Worm (Caenorhabditis elegans) whole organism, L1 larva: Measurements from ENCODE around the gene ZK856.7.
A peak's percentile ranks its signal among the peaks of the same experiment; 100 is the strongest.

Source experiments
- C34B4.2 ChIP-seq: sonication (generic microtip); optimal IDR thresholded peaks from 2 replicates; lab custom pipeline; 2017; ENCODE audit warnings: mild to moderate bottlenecking, missing genetic modification characterization, missing compliant biosample characterization
- F16B12.6 ChIP-seq: fragments of 150-350 bp; optimal IDR thresholded peaks from 2 replicates; lab custom pipeline; 2014; ENCODE audit warnings: missing biosample characterization, missing genetic modification characterization
- aly-2 ChIP-seq: fragments of 150-350 bp; optimal IDR thresholded peaks from 2 replicates; lab custom pipeline; 2014; ENCODE audit warnings: missing biosample characterization, missing genetic modification characterization
- ama-1 ChIP-seq: fragments of 150-350 bp; optimal IDR thresholded peaks from 2 replicates; lab custom pipeline; 2014
- ceh-63 ChIP-seq: fragments of 200-800 bp; sonication (Bioruptor generic); optimal IDR thresholded peaks from 2 replicates; lab custom pipeline; 2018; ENCODE audit warnings: mild to moderate bottlenecking, missing genetic modification characterization, missing compliant biosample characterization
- ceh-8 ChIP-seq: fragments of 200-800 bp; sonication (Bioruptor generic); optimal IDR thresholded peaks from 2 replicates; lab custom pipeline; 2018; ENCODE audit warnings: mild to moderate bottlenecking, missing genetic modification characterization, moderate library complexity, missing compliant biosample characterization
- ceh-90 ChIP-seq: sonication (generic microtip); optimal IDR thresholded peaks from 2 replicates; lab custom pipeline; 2016; ENCODE audit warnings: missing genetic modification characterization, missing compliant biosample characterization
- ces-1 ChIP-seq: fragments of 150-350 bp; optimal IDR thresholded peaks from 2 replicates; lab custom pipeline; 2014; ENCODE audit warnings: missing biosample characterization, missing genetic modification reagents, missing genetic modification characterization
- dpl-1 ChIP-seq, 3 experiments: fragments of 150-350 bp in 2 of 3; sonication (generic microtip) in 1 of 3; optimal IDR thresholded peaks; 2 replicates each; lab custom pipeline; 2014 to 2017; ENCODE audit warnings: missing biosample characterization in 3 of 3, missing genetic modification characterization in 3 of 3, missing genetic modification reagents in 3 of 3
- dsc-1 ChIP-seq: sonication (generic microtip); optimal IDR thresholded peaks from 2 replicates; lab custom pipeline; 2016; ENCODE audit warnings: mild to moderate bottlenecking, missing genetic modification characterization, missing compliant biosample characterization
- efl-1 ChIP-seq, 4 experiments: fragments of 150-350 bp; optimal IDR thresholded peaks in 3 of 4; peaks in 1 of 4; 1 replicate in 1 of 4; 2 replicates in 3 of 4; lab custom pipeline; 2014; ENCODE audit warnings: missing biosample characterization in 2 of 4, missing genetic modification characterization in 2 of 4, missing genetic modification reagents in 2 of 4
- efl-3 ChIP-seq: fragments of 200-800 bp; sonication (Bioruptor generic); optimal IDR thresholded peaks from 2 replicates; lab custom pipeline; 2018; ENCODE audit warnings: mild to moderate bottlenecking, missing genetic modification characterization, missing compliant biosample characterization
- egl-13 ChIP-seq: sonication (generic microtip); optimal IDR thresholded peaks from 2 replicates; lab custom pipeline; 2016; ENCODE audit warnings: missing genotype, missing genetic modification reagents, missing genetic modification characterization, missing compliant biosample characterization
- elt-3 ChIP-seq, 6 experiments: fragments of 150-350 bp in 1 of 6; sonication (generic microtip); optimal IDR thresholded peaks; 2 replicates each; lab custom pipeline; 2017 to 2018; ENCODE audit warnings: missing biosample characterization in 6 of 6, missing genetic modification characterization in 6 of 6, inconsistent platforms in 1 of 6
- ets-5 ChIP-seq: fragments of 200-800 bp; sonication (Bioruptor generic); IDR thresholded peaks from 2 replicates; pipeline ENCODE4 v1.3.6; 2022; ENCODE audit warnings: missing genetic modification characterization, missing compliant biosample characterization
- fkh-10 ChIP-seq: sonication (generic microtip); optimal IDR thresholded peaks from 2 replicates; lab custom pipeline; 2017; ENCODE audit warnings: missing biosample characterization, missing genetic modification reagents, missing genetic modification characterization
- fkh-4 ChIP-seq: sonication (generic microtip); optimal IDR thresholded peaks from 2 replicates; lab custom pipeline; 2016; ENCODE audit warnings: missing compliant biosample characterization, missing genetic modification characterization, borderline replicate concordance
- fos-1 ChIP-seq: fragments of 150-350 bp; optimal IDR thresholded peaks from 2 replicates; lab custom pipeline; 2014; ENCODE audit warnings: missing biosample characterization, missing genetic modification characterization
- grh-1 ChIP-seq: fragments of 200-800 bp; sonication (Bioruptor generic); IDR thresholded peaks from 2 replicates; pipeline ENCODE4 v1.3.6; 2022; ENCODE audit warnings: missing genetic modification reagents, missing genetic modification characterization, missing compliant biosample characterization
- hlh-4 ChIP-seq: sonication (generic microtip); optimal IDR thresholded peaks from 2 replicates; lab custom pipeline; 2016; ENCODE audit warnings: mild to moderate bottlenecking, missing genetic modification characterization, missing compliant biosample characterization
- hpl-2 ChIP-seq: fragments of 150-350 bp; optimal IDR thresholded peaks from 2 replicates; lab custom pipeline; 2014; ENCODE audit warnings: missing biosample characterization, missing genetic modification reagents, missing genetic modification characterization
- irx-1 ChIP-seq: sonication (generic microtip); optimal IDR thresholded peaks from 2 replicates; lab custom pipeline; 2016; ENCODE audit warnings: missing genetic modification characterization, missing compliant biosample characterization
- isw-1 ChIP-seq: fragments of 200-800 bp; sonication (Bioruptor generic); IDR thresholded peaks from 2 replicates; pipeline ENCODE4 v1.3.6; 2022; ENCODE audit warnings: missing genetic modification characterization, missing compliant biosample characterization
- jun-1 ChIP-seq: fragments of 150-350 bp; optimal IDR thresholded peaks from 2 replicates; lab custom pipeline; 2014; ENCODE audit warnings: missing biosample characterization, missing genetic modification reagents, missing genetic modification characterization
- lin-13 ChIP-seq: fragments of 150-350 bp; optimal IDR thresholded peaks from 2 replicates; lab custom pipeline; 2014; ENCODE audit warnings: missing biosample characterization, missing genetic modification reagents, missing genetic modification characterization
- lin-15B ChIP-seq: fragments of 150-350 bp; sonication (generic microtip); optimal IDR thresholded peaks from 3 replicates; lab custom pipeline; 2014; ENCODE audit warnings: missing biosample characterization, missing genetic modification characterization
- lin-35 ChIP-seq, 2 experiments: fragments of 150-350 bp; optimal IDR thresholded peaks; 2 replicates each; lab custom pipeline; 2014; ENCODE audit warnings: missing biosample characterization in 2 of 2, missing genetic modification characterization in 2 of 2, missing genetic modification reagents in 2 of 2
- lin-39 ChIP-seq: fragments of 150-350 bp; optimal IDR thresholded peaks from 2 replicates; lab custom pipeline; 2014; ENCODE audit warnings: missing biosample characterization, missing genetic modification reagents, missing genetic modification characterization
- lir-3 ChIP-seq: sonication (generic microtip); optimal IDR thresholded peaks from 2 replicates; lab custom pipeline; 2016; ENCODE audit warnings: mild to moderate bottlenecking, missing genetic modification characterization, moderate library complexity, missing compliant biosample characterization; ENCODE audit not compliant: poor library complexity
- mab-9 ChIP-seq: fragments of 200-800 bp; sonication (Bioruptor generic); IDR thresholded peaks from 2 replicates; pipeline ENCODE4 v1.3.6; 2022; ENCODE audit warnings: missing genetic modification reagents, missing genetic modification characterization, missing compliant biosample characterization
- mdl-1 ChIP-seq, 2 experiments: fragments of 150-350 bp; optimal IDR thresholded peaks; 2 replicates each; lab custom pipeline; 2014 to 2017; ENCODE audit warnings: missing biosample characterization in 2 of 2, missing genetic modification characterization in 2 of 2, inconsistent platforms in 1 of 2
- mep-1 ChIP-seq: fragments of 150-350 bp; optimal IDR thresholded peaks from 2 replicates; lab custom pipeline; 2014; ENCODE audit warnings: missing biosample characterization, missing genetic modification characterization
- nhr-11 ChIP-seq: fragments of 150-350 bp; optimal IDR thresholded peaks from 2 replicates; lab custom pipeline; 2014; ENCODE audit warnings: missing biosample characterization, missing genetic modification characterization
- nhr-47 ChIP-seq: sonication (generic microtip); optimal IDR thresholded peaks from 2 replicates; lab custom pipeline; 2016; ENCODE audit warnings: mild to moderate bottlenecking, missing genetic modification characterization, moderate library complexity, missing compliant biosample characterization
- nhr-71 ChIP-seq: sonication (generic microtip); optimal IDR thresholded peaks from 2 replicates; lab custom pipeline; 2016; ENCODE audit warnings: mild to moderate bottlenecking, missing genetic modification characterization, moderate library complexity, missing compliant biosample characterization
- nhr-76 ChIP-seq: sonication (generic microtip); optimal IDR thresholded peaks from 2 replicates; lab custom pipeline; 2017; ENCODE audit warnings: missing biosample characterization, missing genetic modification characterization
- nhr-85 ChIP-seq: sonication (generic microtip); peaks from one replicate; lab custom pipeline; 2016; ENCODE audit warnings: missing genetic modification characterization, inconsistent platforms, missing compliant biosample characterization
- nhr-90 ChIP-seq: sonication (generic microtip); optimal IDR thresholded peaks from 2 replicates; lab custom pipeline; 2016; ENCODE audit warnings: mild to moderate bottlenecking, missing genetic modification characterization, missing compliant biosample characterization; ENCODE audit not compliant: poor library complexity
- rnt-1 ChIP-seq: sonication (generic microtip); optimal IDR thresholded peaks from 2 replicates; lab custom pipeline; 2016; ENCODE audit warnings: mild to moderate bottlenecking, missing genetic modification characterization, moderate library complexity, missing compliant biosample characterization
- skn-1 ChIP-seq: fragments of 150-350 bp; optimal IDR thresholded peaks from 2 replicates; lab custom pipeline; 2014; ENCODE audit warnings: missing biosample characterization, missing genetic modification characterization
- snpc-4 ChIP-seq: fragments of 150-350 bp; optimal IDR thresholded peaks from 2 replicates; lab custom pipeline; 2014; ENCODE audit warnings: missing biosample characterization, missing genetic modification characterization
- snu-23 ChIP-seq: sonication (generic microtip); optimal IDR thresholded peaks from 2 replicates; lab custom pipeline; 2016; ENCODE audit warnings: missing genetic modification characterization, missing compliant biosample characterization
- sptf-1 ChIP-seq: fragments of 150-350 bp; optimal IDR thresholded peaks from 2 replicates; lab custom pipeline; 2014; ENCODE audit warnings: missing biosample characterization, missing genetic modification characterization
- swsn-7 ChIP-seq: sonication (generic microtip); optimal IDR thresholded peaks from 2 replicates; lab custom pipeline; 2016; ENCODE audit warnings: missing genetic modification characterization, missing compliant biosample characterization
- tbx-2 ChIP-seq: sonication (generic microtip); optimal IDR thresholded peaks from 2 replicates; lab custom pipeline; 2016; ENCODE audit warnings: missing genetic modification characterization, missing compliant biosample characterization
- tlp-1 ChIP-seq: fragments of 150-350 bp; optimal IDR thresholded peaks from 2 replicates; lab custom pipeline; 2014; ENCODE audit warnings: missing biosample characterization, missing genetic modification characterization
- unc-130 ChIP-seq: fragments of 150-350 bp; optimal IDR thresholded peaks from 2 replicates; lab custom pipeline; 2017; ENCODE audit warnings: missing biosample characterization, missing genetic modification characterization, inconsistent platforms
- unc-30 ChIP-seq: sonication (generic microtip); optimal IDR thresholded peaks from 2 replicates; lab custom pipeline; 2017; ENCODE audit warnings: missing biosample characterization, missing genetic modification characterization
- unc-62 ChIP-seq: fragments of 150-350 bp; optimal IDR thresholded peaks from 2 replicates; lab custom pipeline; 2014; ENCODE audit warnings: missing biosample characterization, missing genetic modification reagents, missing genetic modification characterization
- unc-86 ChIP-seq: sonication (generic microtip); optimal IDR thresholded peaks from 2 replicates; lab custom pipeline; 2016; ENCODE audit warnings: missing genetic modification characterization, missing compliant biosample characterization
- unc-98 ChIP-seq: fragments of 200-800 bp; sonication (Bioruptor generic); IDR thresholded peaks from 2 replicates; pipeline ENCODE4 v1.3.6; 2022; ENCODE audit warnings: missing genetic modification characterization, missing compliant biosample characterization
- vab-15 ChIP-seq: sonication (generic microtip); optimal IDR thresholded peaks from 2 replicates; lab custom pipeline; 2017; ENCODE audit warnings: missing genotype, mild to moderate bottlenecking, missing genetic modification characterization, missing compliant biosample characterization
- zip-4 ChIP-seq: fragments of 200-800 bp; sonication (Bioruptor generic); optimal IDR thresholded peaks from 2 replicates; lab custom pipeline; 2018; ENCODE audit warnings: mild to moderate bottlenecking, missing genetic modification characterization, moderate library complexity, missing compliant biosample characterization

ZK856.7 gene

ce11 chrV:10178166-10178565 lies 23.7 kb upstream of the ZK856.7 start (continued):
- TF ChIP-seq skn-1 (tag; lab: Kevin White, UChicago) = peak; percentile 34
- peak; percentile 29 for TF ChIP-seq rnt-1 (tag; lab: Kevin White, UChicago)
- TF ChIP-seq unc-130 (tag; lab: Kevin White, UChicago) = peak; percentile 39
- no peak for TF ChIP-seq ets-5
- TF ChIP-seq jun-1 (tag; lab: Kevin White, UChicago) = peak; percentile 39
- peak; percentile 78 for TF ChIP-seq ceh-63 (GFP tag; lab: Kevin White, UChicago)
- TF ChIP-seq lin-13 (GFP tag; lab: Kevin White, UChicago) = peak; percentile 40
- TF ChIP-seq hpl-2 = no peak
- TF ChIP-seq nhr-85 (tag; lab: Kevin White, UChicago) = peak; percentile 90
- peak; percentile 83 for TF ChIP-seq lir-3 (tag; lab: Kevin White, UChicago)
- peak; percentile 34; the same call in 1 of the 2 replicates for TF ChIP-seq mab-9 (GFP tag; lab: Robert Waterston, UW)
- TF ChIP-seq tbx-2 = peak; percentile 75
- no peak for TF ChIP-seq unc-98
- no peak for TF ChIP-seq nhr-11
- peak; percentile 34 for TF ChIP-seq irx-1 (tag; lab: Kevin White, UChicago)
- no peak for TF ChIP-seq ceh-8 (GFP tag; lab: Kevin White, UChicago)
- peak; percentile 63 for TF ChIP-seq isw-1 (GFP tag; lab: Robert Waterston, UW)
- no peak for TF ChIP-seq tlp-1
- peak; percentile 71 for TF ChIP-seq swsn-7 (tag; lab: Kevin White, UChicago)
- peak; percentile 91 for TF ChIP-seq grh-1 (GFP tag; lab: Robert Waterston, UW)
- TF ChIP-seq nhr-47 = peak; percentile 85
- TF ChIP-seq sptf-1 = no peak
- TF ChIP-seq zip-4 (GFP tag; lab: Kevin White, UChicago) = no peak
- peak; percentile 84 for TF ChIP-seq nhr-71 (tag; lab: Kevin White, UChicago)
- TF ChIP-seq snu-23 (GFP tag; lab: Kevin White, UChicago) = peak; percentile 81
- no peak for TF ChIP-seq unc-62 (GFP tag; lab: Kevin White, UChicago)
- TF ChIP-seq F16B12.6 (tag; lab: Kevin White, UChicago) = no peak
- peak; percentile 24 for TF ChIP-seq hlh-4 (tag; lab: Kevin White, UChicago)
- no peak for TF ChIP-seq fkh-10 (GFP tag; lab: Kevin White, UChicago)
- TF ChIP-seq ces-1 (GFP tag; lab: Kevin White, UChicago) = no peak
- TF ChIP-seq dpl-1 (GFP tag; optimal IDR thresholded peaks at IDR 0.05; lab: Kevin White, UChicago) = peak; percentile 32 to 56 (median 39)
- TF ChIP-seq elt-3 (tag; optimal IDR thresholded peaks at IDR 0.05; lab: Kevin White, UChicago) = no peak
- TF ChIP-seq snpc-4 (tag; lab: Kevin White, UChicago) = peak; percentile 54
- no peak for TF ChIP-seq unc-30 (tag; lab: Kevin White, UChicago)
- peak; percentile 73 for TF ChIP-seq dsc-1 (tag; lab: Kevin White, UChicago)
- no peak for TF ChIP-seq aly-2
- TF ChIP-seq ceh-90 (tag; lab: Kevin White, UChicago) = peak; percentile 35
- peak; percentile 37 for TF ChIP-seq mep-1 (tag; lab: Kevin White, UChicago)
- peak; percentile 70 for TF ChIP-seq egl-13 (tag; lab: Kevin White, UChicago)
- peak; percentile 59 to 60 for TF ChIP-seq efl-1 (optimal IDR thresholded peaks at IDR 0.05; lab: Kevin White, UChicago)
- peak; percentile 49 to 95 for TF ChIP-seq efl-1 (GFP tag; optimal IDR thresholded peaks at IDR 0.05 in 1 of 2; lab: Kevin White, UChicago)
- TF ChIP-seq lin-15B (tag; lab: Kevin White, UChicago) = peak; percentile 41
- TF ChIP-seq efl-3 (GFP tag; lab: Kevin White, UChicago) = no peak
- no peak for TF ChIP-seq mdl-1 (tag; optimal IDR thresholded peaks at IDR 0.05; lab: Kevin White, UChicago)
- TF ChIP-seq nhr-90 = peak; percentile 80
- TF ChIP-seq C34B4.2 (tag; lab: Kevin White, UChicago) = no peak
- no peak for TF ChIP-seq nhr-76 (tag; lab: Kevin White, UChicago)
- TF ChIP-seq fkh-4 = peak; percentile 34
- TF ChIP-seq fos-1 = no peak
- TF ChIP-seq vab-15 = peak; percentile 62
- TF ChIP-seq lin-39 (tag; lab: Kevin White, UChicago) = no peak
- TF ChIP-seq unc-86 (tag; lab: Kevin White, UChicago) = peak; percentile 53
- TF ChIP-seq lin-35 (GFP tag; optimal IDR thresholded peaks at IDR 0.05; lab: Kevin White, UChicago) = peak; percentile 50 to 76
- TF ChIP-seq ama-1 (lab: Kevin White, UChicago) = no peak
